Fruit fly (Drosophila melanogaster) whole organism, prepupa: Measurements from ENCODE around the gene Adss.

Source experiments
- Blimp-1 ChIP-seq: fragments of 200-800 bp; sonication (Bioruptor generic); optimal IDR thresholded peaks from 3 replicates; lab custom pipeline; 2017; ENCODE audit warnings: missing biosample characterization, missing genetic modification characterization, mild to moderate bottlenecking, moderate library complexity, missing genetic modification reagents
- CG10669 ChIP-seq: fragments of 200-800 bp; sonication (Bioruptor generic); optimal IDR thresholded peaks from 3 replicates; lab custom pipeline; 2018; ENCODE audit warnings: missing biosample characterization, mild to moderate bottlenecking, missing genetic modification characterization, moderate library complexity
- CG11762 ChIP-seq: fragments of 200-800 bp; sonication (Bioruptor generic); optimal IDR thresholded peaks from 3 replicates; lab custom pipeline; 2016; ENCODE audit warnings: missing biosample characterization, missing genetic modification characterization; ENCODE audit not compliant: insufficient read depth
- CG11902 ChIP-seq: fragments of 200-800 bp; sonication (Bioruptor generic); optimal IDR thresholded peaks from 3 replicates; lab custom pipeline; 2016; ENCODE audit warnings: missing biosample characterization, missing genetic modification characterization
- CG32006 ChIP-seq: fragments of 200-800 bp; sonication (Bioruptor generic); optimal IDR thresholded peaks from 3 replicates; lab custom pipeline; 2017; ENCODE audit warnings: missing biosample characterization, mild to moderate bottlenecking, missing genetic modification characterization
- CG34406 ChIP-seq: fragments of 200-800 bp; sonication (Bioruptor generic); optimal IDR thresholded peaks from 3 replicates; lab custom pipeline; 2016; ENCODE audit warnings: missing biosample characterization, missing genetic modification characterization
- CG3919 ChIP-seq: fragments of 200-800 bp; sonication (Bioruptor generic); optimal IDR thresholded peaks from 3 replicates; lab custom pipeline; 2016; ENCODE audit warnings: missing biosample characterization, missing genetic modification characterization
- CG6163 ChIP-seq: fragments of 200-800 bp; sonication (Bioruptor generic); IDR thresholded peaks from 3 replicates; pipeline ENCODE4 v1.3.6; 2022; ENCODE audit warnings: missing biosample characterization, missing genetic modification characterization
- CG6792 ChIP-seq: fragments of 200-800 bp; sonication (Bioruptor generic); optimal IDR thresholded peaks from 3 replicates; lab custom pipeline; 2016; ENCODE audit warnings: missing biosample characterization, missing genetic modification characterization
- CG6854 ChIP-seq: fragments of 200-800 bp; sonication (Bioruptor generic); optimal IDR thresholded peaks from 2 replicates; lab custom pipeline; 2017; ENCODE audit warnings: missing biosample characterization, mild to moderate bottlenecking, missing genetic modification characterization
- CG7368 ChIP-seq: fragments of 200-800 bp; sonication (Bioruptor generic); optimal IDR thresholded peaks from 3 replicates; lab custom pipeline; 2016; ENCODE audit warnings: missing biosample characterization, missing genetic modification characterization
- CG8119 ChIP-seq: fragments of 200-800 bp; sonication (Bioruptor generic); IDR thresholded peaks from 3 replicates; pipeline ENCODE4 v1.3.6; 2022; ENCODE audit warnings: missing biosample characterization, missing genetic modification characterization
- CG8319 ChIP-seq: fragments of 200-800 bp; sonication (Bioruptor generic); optimal IDR thresholded peaks from 3 replicates; lab custom pipeline; 2016; ENCODE audit warnings: missing biosample characterization, missing genetic modification characterization
- Eip75B ChIP-seq: fragments of 200-800 bp; sonication (Bioruptor generic); optimal IDR thresholded peaks from 3 replicates; lab custom pipeline; 2016; ENCODE audit warnings: missing biosample characterization, missing genetic modification characterization
- Eip78C ChIP-seq: fragments of 200-800 bp; sonication (Bioruptor generic); peaks from one replicate; lab custom pipeline; 2016; ENCODE audit warnings: missing biosample characterization, missing genetic modification characterization
- Ets21C ChIP-seq: fragments of 200-800 bp; sonication (Bioruptor generic); optimal IDR thresholded peaks from 3 replicates; lab custom pipeline; 2016; ENCODE audit warnings: missing biosample characterization, missing genetic modification characterization
- Hr38 ChIP-seq: sonication (Bioruptor generic); optimal IDR thresholded peaks from 2 replicates; lab custom pipeline; 2016; ENCODE audit warnings: missing biosample characterization, missing genetic modification characterization
- Hr39 ChIP-seq: fragments of 200-800 bp; sonication (Bioruptor generic); optimal IDR thresholded peaks from 2 replicates; lab custom pipeline; 2016; ENCODE audit warnings: missing biosample characterization, missing genetic modification characterization
- Hr4 ChIP-seq: fragments of 200-800 bp; sonication (Bioruptor generic); optimal IDR thresholded peaks from 3 replicates; lab custom pipeline; 2016; ENCODE audit warnings: missing biosample characterization, missing genetic modification characterization
- Lpt ChIP-seq: fragments of 200-800 bp; sonication (Bioruptor generic); optimal IDR thresholded peaks from 3 replicates; lab custom pipeline; 2016; ENCODE audit warnings: missing biosample characterization, missing genetic modification characterization
- Met ChIP-seq: fragments of 200-800 bp; sonication (Bioruptor generic); optimal IDR thresholded peaks from 3 replicates; lab custom pipeline; 2016; ENCODE audit warnings: missing biosample characterization, missing genetic modification characterization
- Smox ChIP-seq: fragments of 200-800 bp; sonication (Bioruptor generic); optimal IDR thresholded peaks from 3 replicates; lab custom pipeline; 2016; ENCODE audit warnings: missing biosample characterization, missing genetic modification characterization
- Sox102F ChIP-seq: fragments of 200-800 bp; sonication (Bioruptor generic); optimal IDR thresholded peaks from 2 replicates; lab custom pipeline; 2016; ENCODE audit warnings: missing biosample characterization, mild to moderate bottlenecking, missing genetic modification characterization
- Sox15 ChIP-seq: fragments of 200-800 bp; sonication (Bioruptor generic); optimal IDR thresholded peaks from 3 replicates; lab custom pipeline; 2016; ENCODE audit warnings: missing biosample characterization, missing genetic modification characterization
- acj6 ChIP-seq: fragments of 200-800 bp; sonication (Bioruptor generic); optimal IDR thresholded peaks from 3 replicates; lab custom pipeline; 2016; ENCODE audit warnings: missing biosample characterization, missing genetic modification characterization
- cyc ChIP-seq: fragments of 200-800 bp; sonication (Bioruptor generic); optimal IDR thresholded peaks from 3 replicates; lab custom pipeline; 2016; ENCODE audit warnings: missing biosample characterization, missing genetic modification characterization
- dac ChIP-seq: fragments of 200-800 bp; sonication (Bioruptor generic); optimal IDR thresholded peaks from 2 replicates; lab custom pipeline; 2017; ENCODE audit warnings: missing biosample characterization, mild to moderate bottlenecking, missing genetic modification characterization
- eg ChIP-seq: fragments of 200-800 bp; sonication (Bioruptor generic); IDR thresholded peaks from 3 replicates; pipeline ENCODE4 v1.3.6; 2022; ENCODE audit warnings: missing biosample characterization, missing genetic modification characterization
- esn ChIP-seq: fragments of 200-800 bp; sonication (Bioruptor generic); optimal IDR thresholded peaks from 2 replicates; lab custom pipeline; 2016; ENCODE audit warnings: missing biosample characterization, mild to moderate bottlenecking, missing genetic modification characterization, moderate library complexity
- fd59A ChIP-seq: fragments of 200-800 bp; sonication (Bioruptor generic); optimal IDR thresholded peaks from 2 replicates; lab custom pipeline; 2017; ENCODE audit warnings: missing biosample characterization, mild to moderate bottlenecking, missing genetic modification characterization, missing genetic modification reagents
- fd85E ChIP-seq: fragments of 200-800 bp; sonication (Bioruptor generic); optimal IDR thresholded peaks from 3 replicates; lab custom pipeline; 2016; ENCODE audit warnings: missing biosample characterization, missing genetic modification characterization
- fkh ChIP-seq: fragments of 200-800 bp; sonication (Bioruptor generic); optimal IDR thresholded peaks from 3 replicates; lab custom pipeline; 2017; ENCODE audit warnings: missing biosample characterization, mild to moderate bottlenecking, missing genetic modification characterization, moderate library complexity
- lz ChIP-seq: fragments of 200-800 bp; sonication (Bioruptor generic); optimal IDR thresholded peaks from 3 replicates; lab custom pipeline; 2016; ENCODE audit warnings: missing biosample characterization, missing genetic modification characterization
- pdm3 ChIP-seq: fragments of 200-800 bp; sonication (Bioruptor generic); optimal IDR thresholded peaks from 3 replicates; lab custom pipeline; 2016; ENCODE audit warnings: missing biosample characterization, missing genetic modification characterization
- salr ChIP-seq, 2 experiments: fragments of 200-800 bp; sonication (Bioruptor generic); optimal IDR thresholded peaks; 3 replicates each; lab custom pipeline; 2016 to 2018; ENCODE audit warnings: missing biosample characterization in 2 of 2, missing genetic modification characterization in 2 of 2, mild to moderate bottlenecking in 1 of 2
- svp ChIP-seq: fragments of 200-800 bp; sonication (Bioruptor generic); peaks from one replicate; lab custom pipeline; 2016; ENCODE audit warnings: missing biosample characterization, missing genetic modification characterization
- topi ChIP-seq: fragments of 200-800 bp; sonication (Bioruptor generic); optimal IDR thresholded peaks from 3 replicates; lab custom pipeline; 2016; ENCODE audit warnings: missing biosample characterization, missing genetic modification characterization
- vri ChIP-seq: fragments of 200-800 bp; sonication (Bioruptor generic); optimal IDR thresholded peaks from 3 replicates; lab custom pipeline; 2016; ENCODE audit warnings: missing biosample characterization, mild to moderate bottlenecking, missing genetic modification characterization

Adss gene

DNA sequence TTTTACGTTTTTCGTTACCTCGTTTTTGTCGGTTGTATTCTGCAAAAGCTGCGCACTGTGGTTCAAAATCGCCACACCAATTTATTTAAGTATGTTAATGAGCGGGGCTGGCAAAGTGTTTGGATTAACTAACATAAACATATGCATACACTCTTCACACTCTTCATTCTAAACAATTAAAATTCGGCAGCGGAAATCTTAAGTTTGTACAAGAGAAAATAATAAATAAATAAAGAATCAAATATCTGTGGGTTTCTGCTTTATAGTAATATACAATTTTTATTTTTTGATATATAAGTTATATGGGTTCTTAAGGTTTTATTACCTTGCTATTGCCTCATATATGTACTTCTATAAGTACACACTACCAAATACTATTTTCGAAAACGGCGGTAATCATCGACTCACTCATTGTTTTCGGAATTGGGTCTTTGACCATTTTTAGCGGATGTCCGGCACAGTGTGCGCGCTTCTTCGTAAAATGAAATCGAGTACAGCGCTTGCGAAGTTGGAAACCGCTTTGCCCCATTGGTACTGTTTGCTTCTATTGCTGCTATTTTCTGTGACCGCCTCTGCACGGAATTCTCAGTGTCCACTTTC lies 6.0 kb upstream of the Adss start (continued):
- TF ChIP-seq cyc (GFP tag; lab: Kevin White, UChicago) (no peak), Hr38 (GFP tag; lab: Kevin White, UChicago) (no peak), fkh (no peak), Blimp-1 (GFP tag; lab: Kevin White, UChicago) (no peak), CG8319 (GFP tag; lab: Kevin White, UChicago) (no peak), Lpt (no peak), Eip75B (GFP tag; lab: Kevin White, UChicago) (no peak), CG11902 (GFP tag; lab: Kevin White, UChicago) (no peak), svp (GFP tag; lab: Kevin White, UChicago) (peak; percentile 75), CG3919 (GFP tag; lab: Kevin White, UChicago) (peak; percentile 27), eg (GFP tag; lab: Robert Waterston, UW) (no peak), CG7368 (no peak), CG8119 (GFP tag; lab: Robert Waterston, UW) (0 out of 3 replicates have a peak, but pooled peaks have one; percentile 31), CG11762 (GFP tag; lab: Kevin White, UChicago) (no peak), CG6792 (GFP tag; lab: Kevin White, UChicago) (no peak), fd59A (GFP tag; lab: Kevin White, UChicago) (peak; percentile 26), CG6163 (GFP tag; lab: Robert Waterston, UW) (no peak), CG10669 (no peak), dac (peak; percentile 31), salr (GFP tag; optimal IDR thresholded peaks at IDR 0.05; lab: Kevin White, UChicago) (peak in 1 of 2 experiments; percentile 49), fd85E (GFP tag; lab: Kevin White, UChicago) (no peak)

DNA sequence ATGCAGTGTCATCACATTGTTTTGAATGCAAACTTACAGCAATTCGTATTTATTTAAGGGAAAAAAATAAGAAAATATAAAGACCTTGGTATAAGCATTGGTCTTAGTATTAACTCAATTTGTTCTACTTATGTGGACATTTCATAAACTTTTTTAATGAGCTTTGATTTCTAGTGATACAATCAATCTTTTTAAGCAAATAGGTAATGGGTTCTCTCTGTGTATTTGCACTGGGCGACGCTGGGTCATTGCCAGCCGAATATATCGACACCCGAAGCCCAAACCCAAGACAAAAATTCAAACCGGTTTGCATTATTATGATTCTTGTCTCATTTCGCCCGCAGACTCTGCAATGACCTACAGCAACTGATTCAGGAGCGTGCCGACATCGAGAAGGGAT lies 5.2 kb upstream of the Adss start:
- TF ChIP-seq Sox102F (GFP tag; lab: Kevin White, UChicago) (peak; percentile 18), Ets21C (GFP tag; lab: Kevin White, UChicago) (no peak), Met (peak; percentile 6), topi (GFP tag; lab: Kevin White, UChicago) (peak; percentile 1), cyc (GFP tag; lab: Kevin White, UChicago) (peak; percentile 12), Hr39 (GFP tag; lab: Kevin White, UChicago) (no peak), pdm3 (GFP tag; lab: Kevin White, UChicago) (peak; percentile 6), CG8319 (GFP tag; lab: Kevin White, UChicago) (no peak), Smox (GFP tag; lab: Kevin White, UChicago) (peak; percentile 24), esn (GFP tag; lab: Kevin White, UChicago) (peak; percentile 16), Hr4 (GFP tag; lab: Kevin White, UChicago) (peak; percentile 13), lz (no peak), eg (GFP tag; lab: Robert Waterston, UW) (no peak), CG6854 (GFP tag; lab: Kevin White, UChicago) (peak; percentile 65), Blimp-1 (GFP tag; lab: Kevin White, UChicago) (no peak), acj6 (GFP tag; lab: Kevin White, UChicago) (peak; percentile 6), CG32006 (GFP tag; lab: Kevin White, UChicago) (peak; percentile 13), CG11762 (GFP tag; lab: Kevin White, UChicago) (no peak), CG8119 (GFP tag; lab: Robert Waterston, UW) (no peak), CG3919 (GFP tag; lab: Kevin White, UChicago) (peak; percentile 23), Sox15 (GFP tag; lab: Kevin White, UChicago) (no peak), CG34406 (GFP tag; lab: Kevin White, UChicago) (no peak), CG6163 (GFP tag; lab: Robert Waterston, UW) (peak; percentile 30; the same call in 1 of the 3 replicates), CG7368 (no peak), fd85E (GFP tag; lab: Kevin White, UChicago) (no peak), Eip78C (GFP tag; lab: Kevin White, UChicago) (peak; percentile 72), vri (GFP tag; lab: Kevin White, UChicago) (no peak), svp (GFP tag; lab: Kevin White, UChicago) (peak; percentile 75), Eip75B (GFP tag; lab: Kevin White, UChicago) (no peak)
